Worm (Caenorhabditis elegans) whole organism, early embryonic: Measurements from ENCODE around the gene F35E8.1.

Experiments used
- B0310.2 ChIP-seq: sonication (generic microtip); optimal IDR thresholded peaks from 2 replicates; lab custom pipeline; 2016; ENCODE audit warnings: mild to moderate bottlenecking, missing genetic modification characterization, missing compliant biosample characterization
- F13C5.2 ChIP-seq: sonication (generic microtip); optimal IDR thresholded peaks from 2 replicates; lab custom pipeline; 2017; ENCODE audit warnings: mild to moderate bottlenecking, missing genetic modification characterization, inconsistent platforms, missing compliant biosample characterization
- aly-1 ChIP-seq: sonication (generic microtip); optimal IDR thresholded peaks from 2 replicates; lab custom pipeline; 2016; ENCODE audit warnings: missing genetic modification characterization, missing compliant biosample characterization
- ama-1 ChIP-seq: fragments of 150-350 bp; optimal IDR thresholded peaks from 2 replicates; lab custom pipeline; 2014
- ceh-13 ChIP-seq: fragments of 200-800 bp; sonication (Bioruptor generic); optimal IDR thresholded peaks from 2 replicates; lab custom pipeline; 2018; ENCODE audit warnings: mild to moderate bottlenecking, missing genetic modification characterization, missing compliant biosample characterization
- ceh-36 ChIP-seq: sonication (generic microtip); optimal IDR thresholded peaks from 2 replicates; lab custom pipeline; 2016; ENCODE audit warnings: missing genetic modification characterization, inconsistent platforms, missing compliant biosample characterization
- ets-7 ChIP-seq: sonication (generic microtip); optimal IDR thresholded peaks from 2 replicates; lab custom pipeline; 2016; ENCODE audit warnings: missing genotype, missing genetic modification characterization, missing compliant biosample characterization
- flt-1 ChIP-seq: fragments of 200-800 bp; sonication (Bioruptor generic); IDR thresholded peaks from 2 replicates; pipeline ENCODE4 v1.3.6; 2022; ENCODE audit warnings: missing genetic modification characterization, missing compliant biosample characterization
- hmbx-1 ChIP-seq: sonication (generic microtip); optimal IDR thresholded peaks from 2 replicates; lab custom pipeline; 2016; ENCODE audit warnings: mild to moderate bottlenecking, missing genetic modification characterization, missing compliant biosample characterization
- hmg-4 ChIP-seq: fragments of 200-800 bp; sonication (Bioruptor generic); optimal IDR thresholded peaks from 2 replicates; lab custom pipeline; 2018; ENCODE audit warnings: mild to moderate bottlenecking, missing genetic modification characterization, missing compliant biosample characterization
- hnd-1 ChIP-seq: sonication (generic microtip); optimal IDR thresholded peaks from 2 replicates; lab custom pipeline; 2016; ENCODE audit warnings: missing genetic modification characterization, missing compliant biosample characterization
- pes-1 ChIP-seq: fragments of 200-800 bp; sonication (Bioruptor generic); IDR thresholded peaks from 2 replicates; pipeline ENCODE4 v1.3.6; 2022; ENCODE audit warnings: missing genetic modification reagents, missing genetic modification characterization, missing compliant biosample characterization
- scrt-1 ChIP-seq: fragments of 200-800 bp; sonication (Bioruptor generic); IDR thresholded peaks from 2 replicates; pipeline ENCODE4 v1.3.6; 2022; ENCODE audit warnings: missing genetic modification characterization, missing compliant biosample characterization
- sea-1 ChIP-seq: fragments of 200-800 bp; sonication (Bioruptor generic); conservative IDR thresholded peaks from 2 replicates; pipeline ENCODE4 v1.3.6; 2022; ENCODE audit warnings: missing genetic modification characterization, missing compliant biosample characterization
- tbx-11 ChIP-seq: fragments of 200-800 bp; sonication (Bioruptor generic); IDR thresholded peaks from 2 replicates; pipeline ENCODE4 v1.3.6; 2022; ENCODE audit warnings: missing genetic modification characterization, missing compliant biosample characterization
- tbx-37 ChIP-seq: fragments of 200-800 bp; sonication (Bioruptor generic); conservative IDR thresholded peaks from 2 replicates; pipeline ENCODE4 v1.3.6; 2022; ENCODE audit warnings: missing genetic modification reagents, missing genetic modification characterization, missing compliant biosample characterization
- tra-4 ChIP-seq: sonication (generic microtip); optimal IDR thresholded peaks from 2 replicates; lab custom pipeline; 2017; ENCODE audit warnings: missing genetic modification characterization, missing compliant biosample characterization

Gene F35E8.1

ce11 chrV:15897696-15898095 lies 7.7 kb downstream of the F35E8.1 start, which contains the start of gene str-60:
Gene str-60 (plus strand): TSS chrV:15897996.
- TF ChIP-seq aly-1 (tag; lab: Kevin White, UChicago): no peak

ce11 chrV:15896671-15897070 lies 8.8 kb downstream of the F35E8.1 start, which contains the start of gene nhr-213:
Gene nhr-213 (minus strand): TSS chrV:15896771.
- TF ChIP-seq F13C5.2 (tag; lab: Kevin White, UChicago) (no peak), ceh-36 (no peak), hmbx-1 (tag; lab: Kevin White, UChicago) (no peak), tra-4 (tag; lab: Kevin White, UChicago) (no peak), B0310.2 (no peak), scrt-1 (no peak), ets-7 (no peak)

ce11 chrV:15892696-15893095 lies 12.7 kb downstream of the F35E8.1 start, which contains the start of gene T06C12.11:
Gene T06C12.11 (plus strand): TSS chrV:15892996.
- TF ChIP-seq pes-1 (no peak), B0310.2 (no peak), hmbx-1 (tag; lab: Kevin White, UChicago) (no peak)

ce11 chrV:15891761-15892160 lies 13.7 kb downstream of the F35E8.1 start, which contains the start of gene T06C12.12:
Gene T06C12.12 (plus strand): TSS chrV:15892061.
- no peak for TF ChIP-seq F13C5.2 (tag; lab: Kevin White, UChicago)
- no peak for TF ChIP-seq ceh-36
- no peak for TF ChIP-seq sea-1
- TF ChIP-seq B0310.2: no peak

ce11 chrV:15891279-15891678 lies 14.2 kb downstream of the F35E8.1 start:
- TF ChIP-seq ets-7: no peak
- no peak for TF ChIP-seq pes-1
- TF ChIP-seq hnd-1 (tag; lab: Kevin White, UChicago): no peak
- TF ChIP-seq ceh-36: no peak
- TF ChIP-seq tra-4 (tag; lab: Kevin White, UChicago): no peak
- TF ChIP-seq sea-1: no peak
- no peak for TF ChIP-seq aly-1 (tag; lab: Kevin White, UChicago)
- TF ChIP-seq flt-1 (GFP tag; lab: Robert Waterston, UW): no peak
- no peak for TF ChIP-seq hmbx-1 (tag; lab: Kevin White, UChicago)
- no peak for TF ChIP-seq scrt-1
- TF ChIP-seq F13C5.2 (tag; lab: Kevin White, UChicago): no peak
- no peak for TF ChIP-seq tbx-11 (GFP tag; lab: Robert Waterston, UW)
- no peak for TF ChIP-seq tbx-37 (GFP tag; lab: Robert Waterston, UW)
- TF ChIP-seq B0310.2: no peak
- TF ChIP-seq ama-1 (lab: Kevin White, UChicago): no peak
- TF ChIP-seq ceh-13: no peak
- TF ChIP-seq hmg-4 (GFP tag; lab: Kevin White, UChicago): no peak

ce11 chrV:15890115-15890514 lies 15.3 kb downstream of the F35E8.1 start:
- TF ChIP-seq ets-7 (no peak), tbx-11 (GFP tag; lab: Robert Waterston, UW) (no peak), ama-1 (lab: Kevin White, UChicago) (no peak), F13C5.2 (tag; lab: Kevin White, UChicago) (no peak), sea-1 (no peak), scrt-1 (no peak), tbx-37 (GFP tag; lab: Robert Waterston, UW) (no peak), hmbx-1 (tag; lab: Kevin White, UChicago) (no peak), flt-1 (GFP tag; lab: Robert Waterston, UW) (no peak), ceh-13 (no peak), tra-4 (tag; lab: Kevin White, UChicago) (no peak), aly-1 (tag; lab: Kevin White, UChicago) (no peak), hmg-4 (GFP tag; lab: Kevin White, UChicago) (no peak), hnd-1 (tag; lab: Kevin White, UChicago) (no peak), B0310.2 (no peak), ceh-36 (no peak), pes-1 (no peak)

- TF ChIP-seq hmbx-1 (tag; lab: Kevin White, UChicago): no peak
- TF ChIP-seq scrt-1: no peak
- no peak for TF ChIP-seq F13C5.2 (tag; lab: Kevin White, UChicago)
- no peak for TF ChIP-seq tra-4 (tag; lab: Kevin White, UChicago)
- no peak for TF ChIP-seq sea-1
- no peak for TF ChIP-seq ets-7
- no peak for TF ChIP-seq hmg-4 (GFP tag; lab: Kevin White, UChicago)
- TF ChIP-seq hnd-1 (tag; lab: Kevin White, UChicago): no peak
- TF ChIP-seq tbx-37 (GFP tag; lab: Robert Waterston, UW): no peak
- no peak for TF ChIP-seq pes-1
- TF ChIP-seq ceh-13: no peak
- TF ChIP-seq ceh-36: no peak
- no peak for TF ChIP-seq tbx-11 (GFP tag; lab: Robert Waterston, UW)
- TF ChIP-seq aly-1 (tag; lab: Kevin White, UChicago): no peak
- no peak for TF ChIP-seq B0310.2
- TF ChIP-seq ama-1 (lab: Kevin White, UChicago): no peak
Measured at ce11 chrV:15888751-15889150, 16.7 kb downstream of the F35E8.1 start, which contains the start of gene cgt-1. Gene cgt-1 (minus strand): TSS chrV:15888851.

- TF ChIP-seq ceh-13 (no peak), hnd-1 (tag; lab: Kevin White, UChicago) (no peak), tbx-37 (GFP tag; lab: Robert Waterston, UW) (no peak), aly-1 (tag; lab: Kevin White, UChicago) (no peak), ceh-36 (no peak), flt-1 (GFP tag; lab: Robert Waterston, UW) (no peak), tra-4 (tag; lab: Kevin White, UChicago) (no peak)
Measured at ce11 chrV:15887708-15888295, 17.6 kb downstream of the F35E8.1 start.
